Fruit fly (Drosophila melanogaster) whole organism: ENCODE data around the gene CG14566.

ENCODE experiments used
- CG8478 ChIP-seq: fragments of >200 bp; optimal IDR thresholded peaks from 2 replicates; lab custom pipeline; 2018; ENCODE audit warnings: inconsistent platforms
- Dll ChIP-seq: fragments of >200 bp; optimal IDR thresholded peaks from 2 replicates; lab custom pipeline; 2017

DNA sequence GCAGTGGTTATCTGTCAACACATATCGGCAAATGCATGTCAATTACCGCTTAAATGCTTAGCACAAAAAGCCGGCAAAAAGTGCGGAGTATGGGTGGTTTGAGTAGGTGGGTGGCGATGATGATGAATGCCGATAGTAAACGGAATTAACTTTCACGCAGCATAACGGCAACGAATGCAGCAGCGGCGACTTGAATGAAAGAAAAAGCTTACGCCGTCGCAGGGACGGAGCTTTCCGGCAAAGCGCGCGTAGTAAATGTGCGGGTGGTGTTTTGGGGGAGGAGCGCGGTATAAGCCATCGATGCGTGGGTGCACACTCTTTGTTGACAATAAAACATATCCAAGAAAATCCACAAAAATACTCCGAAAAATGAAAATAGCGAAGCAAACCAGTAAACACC lies 29.4 kb upstream of the CG14566 start, which contains the start of gene CG7370:
- TF ChIP-seq CG8478 (lab: Kevin White, UChicago) (no peak), Dll (lab: Kevin White, UChicago) (no peak)
